Worm (Caenorhabditis elegans) whole organism, L1 larva: ENCODE results near the gene kin-29.

Experiments
- C16A3.4 ChIP-seq: fragments of 150-350 bp; optimal IDR thresholded peaks from 2 replicates; lab custom pipeline; 2014; ENCODE audit warnings: missing biosample characterization, missing genetic modification characterization
- Y116A8C.19 ChIP-seq: sonication (generic microtip); optimal IDR thresholded peaks from 2 replicates; lab custom pipeline; 2016; ENCODE audit warnings: missing compliant biosample characterization, missing genetic modification characterization, borderline replicate concordance
- blmp-1 ChIP-seq: fragments of 150-350 bp; optimal IDR thresholded peaks from 2 replicates; lab custom pipeline; 2014; ENCODE audit warnings: missing biosample characterization, missing genetic modification characterization
- ceh-63 ChIP-seq: fragments of 200-800 bp; sonication (Bioruptor generic); optimal IDR thresholded peaks from 2 replicates; lab custom pipeline; 2018; ENCODE audit warnings: mild to moderate bottlenecking, missing genetic modification characterization, missing compliant biosample characterization
- ceh-8 ChIP-seq: fragments of 200-800 bp; sonication (Bioruptor generic); optimal IDR thresholded peaks from 2 replicates; lab custom pipeline; 2018; ENCODE audit warnings: mild to moderate bottlenecking, missing genetic modification characterization, moderate library complexity, missing compliant biosample characterization
- ces-1 ChIP-seq: fragments of 150-350 bp; optimal IDR thresholded peaks from 2 replicates; lab custom pipeline; 2014; ENCODE audit warnings: missing biosample characterization, missing genetic modification reagents, missing genetic modification characterization
- dpl-1 ChIP-seq, 3 experiments: fragments of 150-350 bp in 2 of 3; sonication (generic microtip) in 1 of 3; optimal IDR thresholded peaks; 2 replicates each; lab custom pipeline; 2014 to 2017; ENCODE audit warnings: missing biosample characterization in 3 of 3, missing genetic modification characterization in 3 of 3, missing genetic modification reagents in 3 of 3
- efl-1 ChIP-seq, 4 experiments: fragments of 150-350 bp; optimal IDR thresholded peaks in 3 of 4; peaks in 1 of 4; 1 replicate in 1 of 4; 2 replicates in 3 of 4; lab custom pipeline; 2014; ENCODE audit warnings: missing biosample characterization in 2 of 4, missing genetic modification characterization in 2 of 4, missing genetic modification reagents in 2 of 4
- egl-27 ChIP-seq, 2 experiments: fragments of 150-350 bp in 1 of 2; sonication (generic microtip); optimal IDR thresholded peaks; 3 replicates each; lab custom pipeline; 2017 to 2018; ENCODE audit warnings: missing biosample characterization in 2 of 2, missing genetic modification characterization in 2 of 2, missing genetic modification reagents in 2 of 2
- elt-2 ChIP-seq: sonication (generic microtip); optimal IDR thresholded peaks from 2 replicates; lab custom pipeline; 2016; ENCODE audit warnings: missing genetic modification characterization, mild to moderate bottlenecking, inconsistent platforms, missing compliant biosample characterization, missing genetic modification reagents
- elt-3 ChIP-seq, 6 experiments: fragments of 150-350 bp in 1 of 6; sonication (generic microtip); optimal IDR thresholded peaks; 2 replicates each; lab custom pipeline; 2017 to 2018; ENCODE audit warnings: missing biosample characterization in 6 of 6, missing genetic modification characterization in 6 of 6, inconsistent platforms in 1 of 6
- ets-5 ChIP-seq: fragments of 200-800 bp; sonication (Bioruptor generic); IDR thresholded peaks from 2 replicates; pipeline ENCODE4 v1.3.6; 2022; ENCODE audit warnings: missing genetic modification characterization, missing compliant biosample characterization
- fkh-4 ChIP-seq: sonication (generic microtip); optimal IDR thresholded peaks from 2 replicates; lab custom pipeline; 2016; ENCODE audit warnings: missing compliant biosample characterization, missing genetic modification characterization, borderline replicate concordance
- grh-1 ChIP-seq: fragments of 200-800 bp; sonication (Bioruptor generic); IDR thresholded peaks from 2 replicates; pipeline ENCODE4 v1.3.6; 2022; ENCODE audit warnings: missing genetic modification reagents, missing genetic modification characterization, missing compliant biosample characterization
- hlh-4 ChIP-seq: sonication (generic microtip); optimal IDR thresholded peaks from 2 replicates; lab custom pipeline; 2016; ENCODE audit warnings: mild to moderate bottlenecking, missing genetic modification characterization, missing compliant biosample characterization
- hpl-2 ChIP-seq: fragments of 150-350 bp; optimal IDR thresholded peaks from 2 replicates; lab custom pipeline; 2014; ENCODE audit warnings: missing biosample characterization, missing genetic modification reagents, missing genetic modification characterization
- jun-1 ChIP-seq: fragments of 150-350 bp; optimal IDR thresholded peaks from 2 replicates; lab custom pipeline; 2014; ENCODE audit warnings: missing biosample characterization, missing genetic modification reagents, missing genetic modification characterization
- lin-14 ChIP-seq: fragments of 200-800 bp; sonication (Bioruptor generic); optimal IDR thresholded peaks from 2 replicates; lab custom pipeline; 2018; ENCODE audit warnings: mild to moderate bottlenecking, missing genetic modification characterization, moderate library complexity, missing compliant biosample characterization
- lin-35 ChIP-seq, 2 experiments: fragments of 150-350 bp; optimal IDR thresholded peaks; 2 replicates each; lab custom pipeline; 2014; ENCODE audit warnings: missing biosample characterization in 2 of 2, missing genetic modification characterization in 2 of 2, missing genetic modification reagents in 2 of 2
- lin-39 ChIP-seq: fragments of 150-350 bp; optimal IDR thresholded peaks from 2 replicates; lab custom pipeline; 2014; ENCODE audit warnings: missing biosample characterization, missing genetic modification reagents, missing genetic modification characterization
- lsy-2 ChIP-seq, 2 experiments: fragments of 150-350 bp; optimal IDR thresholded peaks; 2 replicates each; lab custom pipeline; 2014; ENCODE audit warnings: missing biosample characterization in 2 of 2, missing genetic modification characterization in 2 of 2
- mdl-1 ChIP-seq, 2 experiments: fragments of 150-350 bp; optimal IDR thresholded peaks; 2 replicates each; lab custom pipeline; 2014 to 2017; ENCODE audit warnings: missing biosample characterization in 2 of 2, missing genetic modification characterization in 2 of 2, inconsistent platforms in 1 of 2
- mef-2 ChIP-seq: fragments of 150-350 bp; optimal IDR thresholded peaks from 2 replicates; lab custom pipeline; 2014; ENCODE audit warnings: missing biosample characterization, missing genetic modification characterization
- mep-1 ChIP-seq: fragments of 150-350 bp; optimal IDR thresholded peaks from 2 replicates; lab custom pipeline; 2014; ENCODE audit warnings: missing biosample characterization, missing genetic modification characterization
- nhr-19 ChIP-seq: fragments of 200-800 bp; sonication (Bioruptor generic); conservative IDR thresholded peaks from 2 replicates; pipeline ENCODE4 v1.3.6; 2022; ENCODE audit warnings: missing genetic modification characterization, missing compliant biosample characterization
- nhr-20 ChIP-seq: sonication (generic microtip); optimal IDR thresholded peaks from 2 replicates; lab custom pipeline; 2016; ENCODE audit warnings: mild to moderate bottlenecking, missing genetic modification characterization, missing compliant biosample characterization
- nhr-237 ChIP-seq: fragments of 150-350 bp; optimal IDR thresholded peaks from 2 replicates; lab custom pipeline; 2014; ENCODE audit warnings: missing biosample characterization, missing genetic modification characterization
- nhr-47 ChIP-seq: sonication (generic microtip); optimal IDR thresholded peaks from 2 replicates; lab custom pipeline; 2016; ENCODE audit warnings: mild to moderate bottlenecking, missing genetic modification characterization, moderate library complexity, missing compliant biosample characterization
- nhr-71 ChIP-seq: sonication (generic microtip); optimal IDR thresholded peaks from 2 replicates; lab custom pipeline; 2016; ENCODE audit warnings: mild to moderate bottlenecking, missing genetic modification characterization, moderate library complexity, missing compliant biosample characterization
- nhr-85 ChIP-seq: sonication (generic microtip); peaks from one replicate; lab custom pipeline; 2016; ENCODE audit warnings: missing genetic modification characterization, inconsistent platforms, missing compliant biosample characterization
- nhr-90 ChIP-seq: sonication (generic microtip); optimal IDR thresholded peaks from 2 replicates; lab custom pipeline; 2016; ENCODE audit warnings: mild to moderate bottlenecking, missing genetic modification characterization, missing compliant biosample characterization; ENCODE audit not compliant: poor library complexity
- rnt-1 ChIP-seq: sonication (generic microtip); optimal IDR thresholded peaks from 2 replicates; lab custom pipeline; 2016; ENCODE audit warnings: mild to moderate bottlenecking, missing genetic modification characterization, moderate library complexity, missing compliant biosample characterization
- skn-1 ChIP-seq: fragments of 150-350 bp; optimal IDR thresholded peaks from 2 replicates; lab custom pipeline; 2014; ENCODE audit warnings: missing biosample characterization, missing genetic modification characterization
- snpc-4 ChIP-seq: fragments of 150-350 bp; optimal IDR thresholded peaks from 2 replicates; lab custom pipeline; 2014; ENCODE audit warnings: missing biosample characterization, missing genetic modification characterization
- snu-23 ChIP-seq: sonication (generic microtip); optimal IDR thresholded peaks from 2 replicates; lab custom pipeline; 2016; ENCODE audit warnings: missing genetic modification characterization, missing compliant biosample characterization
- sox-4 ChIP-seq: sonication (generic microtip); optimal IDR thresholded peaks from 2 replicates; lab custom pipeline; 2016; ENCODE audit warnings: missing genetic modification characterization, missing compliant biosample characterization
- sptf-1 ChIP-seq: fragments of 150-350 bp; optimal IDR thresholded peaks from 2 replicates; lab custom pipeline; 2014; ENCODE audit warnings: missing biosample characterization, missing genetic modification characterization
- sup-37 ChIP-seq: fragments of 200-800 bp; sonication (Bioruptor generic); optimal IDR thresholded peaks from 2 replicates; lab custom pipeline; 2018; ENCODE audit warnings: mild to moderate bottlenecking, missing genetic modification characterization, missing compliant biosample characterization
- swsn-7 ChIP-seq: sonication (generic microtip); optimal IDR thresholded peaks from 2 replicates; lab custom pipeline; 2016; ENCODE audit warnings: missing genetic modification characterization, missing compliant biosample characterization
- tbx-2 ChIP-seq: sonication (generic microtip); optimal IDR thresholded peaks from 2 replicates; lab custom pipeline; 2016; ENCODE audit warnings: missing genetic modification characterization, missing compliant biosample characterization
- tlp-1 ChIP-seq: fragments of 150-350 bp; optimal IDR thresholded peaks from 2 replicates; lab custom pipeline; 2014; ENCODE audit warnings: missing biosample characterization, missing genetic modification characterization
- unc-130 ChIP-seq: fragments of 150-350 bp; optimal IDR thresholded peaks from 2 replicates; lab custom pipeline; 2017; ENCODE audit warnings: missing biosample characterization, missing genetic modification characterization, inconsistent platforms
- unc-30 ChIP-seq: sonication (generic microtip); optimal IDR thresholded peaks from 2 replicates; lab custom pipeline; 2017; ENCODE audit warnings: missing biosample characterization, missing genetic modification characterization
- unc-62 ChIP-seq: fragments of 150-350 bp; optimal IDR thresholded peaks from 2 replicates; lab custom pipeline; 2014; ENCODE audit warnings: missing biosample characterization, missing genetic modification reagents, missing genetic modification characterization
- vab-15 ChIP-seq: sonication (generic microtip); optimal IDR thresholded peaks from 2 replicates; lab custom pipeline; 2017; ENCODE audit warnings: missing genotype, mild to moderate bottlenecking, missing genetic modification characterization, missing compliant biosample characterization
- ztf-11 ChIP-seq, 2 experiments: sonication (generic microtip); optimal IDR thresholded peaks; 2 replicates each; lab custom pipeline; 2016 to 2017; ENCODE audit warnings: missing genetic modification characterization in 2 of 2, missing biosample characterization in 1 of 2, missing compliant biosample characterization in 1 of 2

The kin-29 gene

DNA sequence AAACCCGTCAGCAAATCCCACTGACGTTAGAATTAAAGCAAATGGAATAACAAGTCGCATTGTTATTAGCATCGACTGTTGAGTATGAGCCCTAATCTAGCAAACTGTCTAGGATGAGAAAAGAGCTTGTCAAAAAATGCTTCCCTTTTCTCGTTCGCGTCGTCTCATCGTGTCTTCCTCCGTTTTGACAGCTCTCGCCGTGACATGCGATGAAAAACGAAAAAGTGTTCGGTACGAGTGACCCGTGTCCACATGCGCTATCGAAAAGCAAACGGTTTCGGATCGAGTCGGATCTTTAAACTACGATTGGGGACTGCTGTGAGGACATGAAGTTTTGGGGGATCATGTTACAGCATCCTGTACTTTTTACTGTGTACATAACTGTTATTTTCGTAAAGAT, 10.1 kb upstream of the kin-29 start, which contains the start of gene comt-1:
Gene comt-1 (minus strand): TSS at position 101 of the 400 bp plus-strand sequence.
- peak; percentile 28 for TF ChIP-seq nhr-85
- no peak for TF ChIP-seq unc-30 (tag; lab: Kevin White, UChicago)

DNA sequence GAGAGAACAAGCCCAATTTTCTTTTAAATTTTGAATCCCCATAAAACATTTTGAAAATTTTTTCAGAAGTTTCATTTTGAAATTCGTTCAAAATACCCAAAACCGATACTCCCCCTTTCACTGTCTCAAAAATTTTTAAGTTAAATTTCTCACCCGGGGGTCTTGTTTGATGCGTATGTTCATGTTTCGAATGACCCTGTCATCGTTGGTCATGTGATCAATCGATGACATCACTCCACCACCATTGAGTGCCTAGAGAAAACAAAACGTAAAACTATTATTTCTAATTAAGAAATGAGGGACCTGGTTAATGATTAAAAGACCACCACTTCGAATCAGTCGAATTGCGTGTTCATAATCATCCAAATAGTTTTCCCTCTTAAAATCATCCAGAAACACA, 6.1 kb upstream of the kin-29 start:
- TF ChIP-seq unc-130 (tag; lab: Kevin White, UChicago) (peak; percentile 44), sptf-1 (tag; lab: Kevin White, UChicago) (no peak), blmp-1 (tag; lab: Kevin White, UChicago) (peak; percentile 66), nhr-71 (tag; lab: Kevin White, UChicago) (peak; percentile 62), hlh-4 (no peak), nhr-19 (GFP tag; lab: Robert Waterston, UW) (peak; percentile 44), efl-1 (optimal IDR thresholded peaks at IDR 0.05; lab: Kevin White, UChicago) (no peak), efl-1 (GFP tag; optimal IDR thresholded peaks at IDR 0.05 in 1 of 2; lab: Kevin White, UChicago) (peak in 1 of 2 experiments; percentile 82), elt-3 (tag; optimal IDR thresholded peaks at IDR 0.05; lab: Kevin White, UChicago) (peak in 2 of 6 experiments; percentile 21 to 62), mep-1 (tag; lab: Kevin White, UChicago) (peak; percentile 24), snu-23 (GFP tag; lab: Kevin White, UChicago) (peak; percentile 56), lsy-2 (tag; optimal IDR thresholded peaks at IDR 0.05; lab: Kevin White, UChicago) (peak in 1 of 2 experiments; percentile 9), ets-5 (GFP tag; lab: Robert Waterston, UW) (no peak), lin-35 (GFP tag; optimal IDR thresholded peaks at IDR 0.05; lab: Kevin White, UChicago) (peak in 1 of 2 experiments; percentile 57), ceh-63 (no peak), nhr-85 (peak; percentile 90), nhr-47 (tag; lab: Kevin White, UChicago) (peak; percentile 2), elt-2 (tag; lab: Kevin White, UChicago) (no peak), rnt-1 (tag; lab: Kevin White, UChicago) (peak; percentile 2), hpl-2 (no peak), nhr-90 (peak; percentile 72), nhr-20 (tag; lab: Kevin White, UChicago) (peak; percentile 58), skn-1 (tag; lab: Kevin White, UChicago) (peak; percentile 34), lin-14 (peak; percentile 56), C16A3.4 (tag; lab: Kevin White, UChicago) (peak; percentile 35), unc-62 (GFP tag; lab: Kevin White, UChicago) (no peak)

DNA sequence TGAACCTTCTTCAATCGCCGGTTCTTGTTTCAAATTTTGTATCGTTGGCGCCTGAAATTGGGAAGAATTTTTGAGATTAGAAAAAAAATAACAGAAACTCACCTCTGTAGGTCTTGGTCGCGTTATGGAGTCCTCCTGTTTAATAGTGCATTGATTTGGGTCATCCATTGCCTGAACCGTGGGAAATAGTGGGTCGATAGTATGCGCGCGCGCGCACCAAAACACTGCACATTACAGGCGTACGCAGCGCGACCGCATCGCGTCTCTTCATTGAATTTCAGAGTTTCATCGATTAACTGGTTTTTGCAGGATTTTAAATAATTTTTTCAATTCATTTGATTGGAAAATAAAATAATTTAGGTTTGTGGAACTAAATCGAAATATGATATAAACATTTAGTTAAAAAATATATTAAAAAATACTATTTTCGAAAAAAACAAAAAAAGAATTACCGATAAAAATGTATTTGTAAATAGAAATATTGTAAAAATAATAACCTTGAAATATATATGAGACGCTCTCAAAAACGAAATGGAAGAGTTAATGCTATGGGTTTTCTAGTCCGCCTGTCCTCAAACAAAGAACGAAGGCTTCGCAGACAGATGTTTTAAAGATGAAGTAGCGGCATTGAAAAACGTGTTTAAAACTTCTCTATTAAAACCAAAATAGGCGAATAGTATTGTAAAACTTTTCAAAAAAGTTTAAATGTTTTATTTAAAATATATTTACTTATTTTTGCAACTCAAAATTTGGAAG, 5.0 kb upstream of the kin-29 start, which contains the start of gene tra-4:
Gene tra-4 (minus strand): TSS at position 534 of the 756 bp plus-strand sequence.
- TF ChIP-seq jun-1 (tag; lab: Kevin White, UChicago) (no peak), swsn-7 (tag; lab: Kevin White, UChicago) (peak; percentile 7), tlp-1 (no peak), ceh-63 (no peak), grh-1 (no peak), ztf-11 (tag; optimal IDR thresholded peaks at IDR 0.05; lab: Kevin White, UChicago) (no peak), nhr-237 (tag; lab: Kevin White, UChicago) (no peak), nhr-71 (tag; lab: Kevin White, UChicago) (peak; percentile 51), vab-15 (tag; lab: Kevin White, UChicago) (no peak), blmp-1 (tag; lab: Kevin White, UChicago) (peak; percentile 32), ces-1 (no peak), lin-14 (peak; percentile 67), nhr-85 (peak; percentile 76), sox-4 (tag; lab: Kevin White, UChicago) (no peak), tbx-2 (peak; percentile 33), ceh-8 (GFP tag; lab: Kevin White, UChicago) (no peak), sup-37 (no peak), fkh-4 (tag; lab: Kevin White, UChicago) (peak; percentile 22), lin-39 (tag; lab: Kevin White, UChicago) (no peak), egl-27 (tag; optimal IDR thresholded peaks at IDR 0.05; lab: Kevin White, UChicago) (no peak), elt-2 (tag; lab: Kevin White, UChicago) (no peak), efl-1 (optimal IDR thresholded peaks at IDR 0.05; lab: Kevin White, UChicago) (no peak), efl-1 (GFP tag; optimal IDR thresholded peaks at IDR 0.05 in 1 of 2; lab: Kevin White, UChicago) (no peak), snpc-4 (tag; lab: Kevin White, UChicago) (peak; percentile 14), mef-2 (tag; lab: Kevin White, UChicago) (no peak), mdl-1 (tag; optimal IDR thresholded peaks at IDR 0.05; lab: Kevin White, UChicago) (no peak), dpl-1 (GFP tag; optimal IDR thresholded peaks at IDR 0.05; lab: Kevin White, UChicago) (peak in 1 of 3 experiments; percentile 21), unc-30 (tag; lab: Kevin White, UChicago) (no peak), lsy-2 (tag; optimal IDR thresholded peaks at IDR 0.05; lab: Kevin White, UChicago) (peak; percentile 29), Y116A8C.19 (tag; lab: Kevin White, UChicago) (no peak)
